Fruit fly (Drosophila melanogaster) whole organism, embryonic: Measurements from ENCODE around the gene CG45045.

Experiments used
- Ada2b ChIP-seq: fragments of 200-800 bp; sonication (Bioruptor generic); IDR thresholded peaks from 2 replicates; pipeline ENCODE4 v1.3.6; 2022; ENCODE audit warnings: missing biosample characterization, missing genetic modification characterization
- B-H2 ChIP-seq: fragments of 200-800 bp; sonication (Bioruptor generic); optimal IDR thresholded peaks from 2 replicates; lab custom pipeline; 2018; ENCODE audit warnings: missing biosample characterization, mild to moderate bottlenecking, missing genetic modification characterization
- CG1024 ChIP-seq: fragments of 200-800 bp; sonication (Bioruptor generic); IDR thresholded peaks from 2 replicates; pipeline ENCODE4 v1.3.6; 2022; ENCODE audit warnings: missing biosample characterization, missing genetic modification characterization
- CG12391 ChIP-seq: fragments of 200-800 bp; sonication (Bioruptor generic); optimal IDR thresholded peaks from 3 replicates; lab custom pipeline; 2018; ENCODE audit warnings: missing biosample characterization, mild to moderate bottlenecking, missing genetic modification characterization, moderate library complexity
- CG13624 ChIP-seq: fragments of 200-800 bp; sonication (Bioruptor generic); optimal IDR thresholded peaks from 2 replicates; lab custom pipeline; 2016; ENCODE audit warnings: missing biosample characterization, missing genetic modification characterization
- CG1602 ChIP-seq: fragments of 200-800 bp; sonication (Bioruptor generic); optimal IDR thresholded peaks from 3 replicates; lab custom pipeline; 2016; ENCODE audit warnings: missing biosample characterization, missing genetic modification characterization
- CG16863 ChIP-seq: fragments of 200-800 bp; sonication (Bioruptor generic); optimal IDR thresholded peaks from 3 replicates; lab custom pipeline; 2016; ENCODE audit warnings: missing biosample characterization, missing genetic modification characterization
- CG17802 ChIP-seq: fragments of 200-800 bp; sonication (Bioruptor generic); optimal IDR thresholded peaks from 2 replicates; lab custom pipeline; 2018; ENCODE audit warnings: missing biosample characterization, mild to moderate bottlenecking, missing genetic modification characterization, moderate library complexity
- CG17912 ChIP-seq: fragments of 200-800 bp; sonication (Bioruptor generic); optimal IDR thresholded peaks from 2 replicates; lab custom pipeline; 2018; ENCODE audit warnings: missing biosample characterization, mild to moderate bottlenecking, missing genetic modification characterization
- CG18619 ChIP-seq: fragments of 200-800 bp; sonication (Bioruptor generic); optimal IDR thresholded peaks from 3 replicates; lab custom pipeline; 2017; ENCODE audit warnings: missing biosample characterization, mild to moderate bottlenecking, missing genetic modification characterization
- CG2202 ChIP-seq: fragments of 200-800 bp; sonication (Bioruptor generic); optimal IDR thresholded peaks from 2 replicates; lab custom pipeline; 2018; ENCODE audit warnings: missing biosample characterization, mild to moderate bottlenecking, missing genetic modification characterization
- CG31441 ChIP-seq: fragments of 200-800 bp; sonication (Bioruptor generic); IDR thresholded peaks from 2 replicates; pipeline ENCODE4 v1.3.6; 2022; ENCODE audit warnings: missing biosample characterization, missing genetic modification characterization
- CG34422 ChIP-seq: fragments of 200-800 bp; sonication (Bioruptor generic); IDR thresholded peaks from 3 replicates; pipeline ENCODE4 v1.3.6; 2022; ENCODE audit warnings: missing biosample characterization, missing genetic modification characterization
- CG3847 ChIP-seq: fragments of 200-800 bp; sonication (Bioruptor generic); IDR thresholded peaks from 2 replicates; pipeline ENCODE4 v1.3.6; 2022; ENCODE audit warnings: missing biosample characterization, missing genetic modification characterization
- CG6175 ChIP-seq: fragments of 200-800 bp; sonication (Bioruptor generic); IDR thresholded peaks from 3 replicates; pipeline ENCODE4 v1.3.6; 2022; ENCODE audit warnings: missing biosample characterization, missing genetic modification characterization
- CG8290 ChIP-seq, 3 experiments: fragments of 200-800 bp; sonication (Bioruptor generic); optimal IDR thresholded peaks; 2 replicates each; lab custom pipeline; 2016 to 2019; ENCODE audit warnings: missing biosample characterization in 3 of 3, missing genetic modification characterization in 3 of 3, mild to moderate bottlenecking in 2 of 3, moderate library complexity in 1 of 3
- CG9609 ChIP-seq: fragments of 200-800 bp; sonication (Bioruptor generic); optimal IDR thresholded peaks from 3 replicates; lab custom pipeline; 2016; ENCODE audit warnings: missing biosample characterization, missing genetic modification characterization
- CrebB ChIP-seq: fragments of 200-800 bp; sonication (Bioruptor generic); optimal IDR thresholded peaks from 3 replicates; lab custom pipeline; 2018; ENCODE audit warnings: missing biosample characterization, mild to moderate bottlenecking, missing genetic modification characterization
- Dll ChIP-seq: fragments of 200-800 bp; sonication (Bioruptor generic); IDR thresholded peaks from 4 replicates; pipeline ENCODE4 v1.3.6; 2022; ENCODE audit warnings: missing biosample characterization, missing genetic modification characterization; ENCODE audit not compliant: partially characterized antibody
- Dp ChIP-seq: fragments of 200-800 bp; sonication (Bioruptor generic); optimal IDR thresholded peaks from 2 replicates; lab custom pipeline; 2018; ENCODE audit warnings: missing biosample characterization, mild to moderate bottlenecking, missing genetic modification characterization, moderate library complexity
- E2f1 ChIP-seq: fragments of 200-800 bp; sonication (Bioruptor generic); IDR thresholded peaks from 2 replicates; pipeline ENCODE4 v1.3.6; 2022; ENCODE audit warnings: missing biosample characterization, missing genetic modification characterization
- Ets65A ChIP-seq: fragments of 200-800 bp; sonication (Bioruptor generic); peaks from one replicate; lab custom pipeline; 2016; ENCODE audit warnings: missing biosample characterization, missing genetic modification characterization
- Gug ChIP-seq: fragments of 200-800 bp; sonication (Bioruptor generic); IDR thresholded peaks from 4 replicates; pipeline ENCODE4 v1.3.6; 2022; ENCODE audit warnings: missing biosample characterization, missing genetic modification characterization
- H2.0 ChIP-seq: fragments of 200-800 bp; sonication (Bioruptor generic); IDR thresholded peaks from 2 replicates; pipeline ENCODE4 v1.3.6; 2022; ENCODE audit warnings: missing biosample characterization, missing genetic modification characterization
- Hr3 ChIP-seq: fragments of 200-800 bp; sonication (Bioruptor generic); optimal IDR thresholded peaks from 3 replicates; lab custom pipeline; 2016; ENCODE audit warnings: missing biosample characterization, missing genetic modification characterization
- Hr51 ChIP-seq, 2 experiments: fragments of 200-800 bp; sonication (Bioruptor generic); optimal IDR thresholded peaks; 2 replicates in 1 of 2; 3 replicates in 1 of 2; lab custom pipeline; 2016 to 2018; ENCODE audit warnings: missing biosample characterization in 2 of 2, missing genetic modification characterization in 2 of 2, mild to moderate bottlenecking in 1 of 2, moderate library complexity in 1 of 2
- NFAT ChIP-seq: fragments of 200-800 bp; sonication (Bioruptor generic); IDR thresholded peaks from 2 replicates; pipeline ENCODE4 v1.3.6; 2022; ENCODE audit warnings: missing biosample characterization, missing genetic modification characterization
- Nf-YC ChIP-seq: fragments of 200-800 bp; optimal IDR thresholded peaks from 3 replicates; lab custom pipeline; 2019; ENCODE audit warnings: missing biosample characterization, mild to moderate bottlenecking, missing genetic modification characterization, moderate library complexity
- Pdp1 ChIP-seq, 2 experiments: fragments of 200-800 bp; sonication (Bioruptor generic); optimal IDR thresholded peaks; 3 replicates each; lab custom pipeline; 2016; ENCODE audit warnings: missing biosample characterization in 2 of 2, missing genetic modification characterization in 2 of 2, mild to moderate bottlenecking in 1 of 2, moderate library complexity in 1 of 2
- Xbp1 ChIP-seq: fragments of 200-800 bp; sonication (Bioruptor generic); optimal IDR thresholded peaks from 3 replicates; lab custom pipeline; 2016; ENCODE audit warnings: missing biosample characterization, mild to moderate bottlenecking, missing genetic modification characterization
- YL-1 ChIP-seq: fragments of 200-800 bp; sonication (Bioruptor generic); optimal IDR thresholded peaks from 3 replicates; lab custom pipeline; 2017; ENCODE audit warnings: missing biosample characterization, mild to moderate bottlenecking, missing genetic modification characterization
- ac ChIP-seq: fragments of 200-800 bp; sonication (Bioruptor generic); optimal IDR thresholded peaks from 3 replicates; lab custom pipeline; 2017; ENCODE audit warnings: missing biosample characterization, mild to moderate bottlenecking, missing genetic modification characterization
- al ChIP-seq: fragments of 200-800 bp; sonication (Bioruptor generic); IDR thresholded peaks from 2 replicates; pipeline ENCODE4 v1.3.6; 2022; ENCODE audit warnings: missing biosample characterization, missing genetic modification characterization
- cas ChIP-seq: fragments of 200-800 bp; sonication (Bioruptor generic); IDR thresholded peaks from 2 replicates; pipeline ENCODE4 v1.3.6; 2022; ENCODE audit warnings: missing biosample characterization, missing genetic modification characterization
- chif ChIP-seq, 2 experiments: fragments of 200-800 bp; sonication (Bioruptor generic); optimal IDR thresholded peaks; 3 replicates each; lab custom pipeline; 2016; ENCODE audit warnings: missing biosample characterization in 2 of 2, missing genetic modification characterization in 2 of 2
- chinmo ChIP-seq: fragments of 200-800 bp; sonication (Bioruptor generic); IDR thresholded peaks from 4 replicates; pipeline ENCODE4 v1.3.6; 2022; ENCODE audit warnings: missing biosample characterization, missing genetic modification characterization; ENCODE audit not compliant: partially characterized antibody
- chn ChIP-seq: fragments of 200-800 bp; sonication (Bioruptor generic); optimal IDR thresholded peaks from 2 replicates; lab custom pipeline; 2016; ENCODE audit warnings: missing biosample characterization, missing genetic modification characterization
- gem ChIP-seq: fragments of 200-800 bp; sonication (Bioruptor generic); optimal IDR thresholded peaks from 2 replicates; lab custom pipeline; 2019; ENCODE audit warnings: missing biosample characterization, mild to moderate bottlenecking, missing genetic modification characterization, moderate library complexity
- kah ChIP-seq: fragments of 200-800 bp; sonication (Bioruptor generic); optimal IDR thresholded peaks from 2 replicates; lab custom pipeline; 2018; ENCODE audit warnings: missing biosample characterization, mild to moderate bottlenecking, missing genetic modification characterization
- klu ChIP-seq: fragments of 200-800 bp; sonication (Bioruptor generic); IDR thresholded peaks from 2 replicates; pipeline ENCODE4 v1.3.6; 2022; ENCODE audit warnings: missing biosample characterization, missing genetic modification characterization
- otp ChIP-seq: fragments of 200-800 bp; sonication (Bioruptor generic); IDR thresholded peaks from 3 replicates; pipeline ENCODE4, ENCODE4 v1.3.6; 2022; ENCODE audit warnings: missing biosample characterization, missing genetic modification characterization
- pfk ChIP-seq: fragments of 200-800 bp; sonication (Bioruptor generic); optimal IDR thresholded peaks from 2 replicates; lab custom pipeline; 2018; ENCODE audit warnings: missing biosample characterization, mild to moderate bottlenecking, missing genetic modification characterization, moderate library complexity
- pum ChIP-seq: fragments of 200-800 bp; sonication (Bioruptor generic); optimal IDR thresholded peaks from 2 replicates; lab custom pipeline; 2016; ENCODE audit warnings: missing biosample characterization, missing genetic modification characterization
- rib ChIP-seq: fragments of 200-800 bp; sonication (Bioruptor generic); IDR thresholded peaks from 2 replicates; pipeline ENCODE4 v1.3.6; 2022; ENCODE audit warnings: missing biosample characterization, missing genetic modification characterization
- seq ChIP-seq: fragments of 200-800 bp; sonication (Bioruptor generic); IDR thresholded peaks from 2 replicates; pipeline ENCODE4 v1.3.6; 2022; ENCODE audit warnings: missing biosample characterization, missing genetic modification characterization
- shn ChIP-seq: fragments of 200-800 bp; sonication (Bioruptor generic); optimal IDR thresholded peaks from 3 replicates; lab custom pipeline; 2016; ENCODE audit warnings: missing biosample characterization, missing genetic modification characterization
- sob ChIP-seq: fragments of 200-800 bp; sonication (Bioruptor generic); IDR thresholded peaks from 2 replicates; pipeline ENCODE4 v1.3.6; 2022; ENCODE audit warnings: missing biosample characterization, missing genetic modification characterization
- sqz ChIP-seq: fragments of 200-800 bp; sonication (Bioruptor generic); optimal IDR thresholded peaks from 3 replicates; lab custom pipeline; 2018; ENCODE audit warnings: missing biosample characterization, mild to moderate bottlenecking, missing genetic modification characterization
- zen ChIP-seq: fragments of 200-800 bp; sonication (Bioruptor generic); optimal IDR thresholded peaks from 3 replicates; lab custom pipeline; 2018; ENCODE audit warnings: missing biosample characterization, mild to moderate bottlenecking, missing genetic modification characterization, moderate library complexity

The CG45045 gene

DNA sequence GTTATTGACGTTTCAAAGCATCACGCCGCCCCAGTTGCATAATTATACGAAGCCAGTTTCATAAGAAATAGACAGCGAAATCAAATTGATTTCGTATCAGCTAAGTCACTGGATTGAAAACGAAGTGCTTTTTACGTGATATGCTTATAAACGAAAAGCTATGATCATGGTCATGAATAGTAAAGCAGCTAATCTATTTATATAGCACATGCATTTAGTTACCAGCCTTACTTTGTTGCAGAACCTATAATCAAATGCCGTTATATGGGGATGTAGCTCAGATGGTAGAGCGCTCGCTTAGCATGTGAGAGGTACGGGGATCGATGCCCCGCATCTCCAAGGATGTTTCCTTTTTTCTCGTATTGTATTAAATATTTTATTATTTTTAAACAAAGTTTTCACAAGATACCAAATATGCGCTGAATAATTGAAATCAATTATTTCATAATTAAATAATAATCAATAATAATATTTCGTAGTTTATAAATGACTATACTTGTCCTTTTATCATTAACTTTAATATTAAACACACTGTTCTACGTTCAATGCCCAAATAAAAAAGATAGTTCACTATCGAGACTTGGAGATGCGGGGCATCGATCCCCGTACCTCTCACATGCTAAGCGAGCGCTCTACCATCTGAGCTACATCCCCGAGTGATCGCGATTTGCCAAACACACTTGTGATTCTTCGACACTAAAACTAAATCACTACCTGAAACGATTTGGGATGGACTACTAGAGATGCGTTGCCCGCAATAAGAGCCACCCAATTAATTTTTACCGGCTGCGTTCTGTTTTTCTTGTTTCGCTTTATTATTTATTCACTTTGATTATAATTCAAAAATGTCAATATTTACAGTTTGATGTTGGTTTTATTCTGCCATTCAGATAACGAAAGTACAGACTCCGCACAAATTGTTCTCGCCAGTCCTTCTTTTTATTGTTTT lies 21.0 kb upstream of the CG45045 start (continued):
- TF ChIP-seq sqz (GFP tag; lab: Kevin White, UChicago), result no peak
- no peak for TF ChIP-seq B-H2 (GFP tag; lab: Kevin White, UChicago)
- no peak for TF ChIP-seq CG16863
- no peak for TF ChIP-seq CG1024 (GFP tag; lab: Robert Waterston, UW)
- no peak for TF ChIP-seq klu (GFP tag; lab: Robert Waterston, UW)
- TF ChIP-seq E2f1 (GFP tag; lab: Robert Waterston, UW), result no peak
- no peak for TF ChIP-seq Gug
- TF ChIP-seq al (GFP tag; lab: Robert Waterston, UW), result no peak
- TF ChIP-seq rib (GFP tag; lab: Robert Waterston, UW), result no peak
- no peak for TF ChIP-seq chif (GFP tag; optimal IDR thresholded peaks at IDR 0.05; lab: Kevin White, UChicago)
- TF ChIP-seq otp (GFP tag; lab: Robert Waterston, UW), result no peak
- TF ChIP-seq shn (GFP tag; lab: Kevin White, UChicago), result no peak
- no peak for TF ChIP-seq CG31441 (GFP tag; lab: Robert Waterston, UW)
- TF ChIP-seq cas, result no peak
- TF ChIP-seq Hr3 (GFP tag; lab: Kevin White, UChicago), result no peak
- TF ChIP-seq chn, result no peak
- TF ChIP-seq Hr51 (GFP tag; optimal IDR thresholded peaks at IDR 0.05; lab: Kevin White, UChicago), result no peak
- no peak for TF ChIP-seq kah (GFP tag; lab: Kevin White, UChicago)
- TF ChIP-seq sob (GFP tag; lab: Robert Waterston, UW), result peak; percentile 37; the same call in 1 of the 2 replicates
- no peak for TF ChIP-seq CG8290 (GFP tag; optimal IDR thresholded peaks at IDR 0.05; lab: Kevin White, UChicago)
- peak in 1 of 2 experiments; percentile 20 for TF ChIP-seq CG8290 (tag; optimal IDR thresholded peaks at IDR 0.05; lab: Kevin White, UChicago)
- TF ChIP-seq CG2202 (tag; lab: Kevin White, UChicago), result no peak
- no peak for TF ChIP-seq Nf-YC (tag; lab: Kevin White, UChicago)
- no peak for TF ChIP-seq Ada2b (GFP tag; lab: Robert Waterston, UW)
- TF ChIP-seq ac (GFP tag; lab: Kevin White, UChicago), result no peak
- no peak for TF ChIP-seq CG9609
- no peak for TF ChIP-seq CG1602 (GFP tag; lab: Kevin White, UChicago)
- no peak for TF ChIP-seq CG6175 (GFP tag; lab: Robert Waterston, UW)
- no peak for TF ChIP-seq YL-1 (GFP tag; lab: Kevin White, UChicago)
- TF ChIP-seq CG34422 (GFP tag; lab: Robert Waterston, UW), result 0 out of 3 replicates have a peak, but pooled peaks have one; percentile 9
- TF ChIP-seq, all 482 proteins: peak for 65

DNA sequence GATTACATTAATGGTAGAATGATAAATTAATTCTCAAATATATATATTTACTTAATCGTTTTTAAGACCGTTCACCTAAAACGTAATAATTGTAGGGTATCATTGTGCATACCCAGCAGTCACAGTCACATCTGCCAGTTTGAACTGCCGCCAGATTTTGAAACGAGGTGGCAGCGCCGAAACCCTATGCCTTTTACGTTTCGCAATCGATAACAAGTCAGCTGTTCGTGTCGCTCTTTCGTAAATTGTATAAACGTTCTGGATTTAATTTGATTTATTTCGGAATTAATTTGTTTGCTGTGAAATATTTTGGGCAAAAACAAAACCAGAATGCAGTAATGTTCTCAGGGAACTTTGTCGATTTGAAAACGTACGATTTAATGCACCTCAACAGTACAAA lies 19.9 kb upstream of the CG45045 start, which contains the start of gene CG14322:
Gene CG14322, plus strand, starts transcription at position 236 of the 400 bp plus-strand sequence.
- TF ChIP-seq CG17802 (tag; lab: Kevin White, UChicago) (peak; percentile 23), Dp (GFP tag; lab: Kevin White, UChicago) (peak; percentile 86), CG17912 (no peak), Dll (GFP tag; lab: Robert Waterston, UW) (peak; percentile 45; the same call in 2 of the 4 replicates), pum (no peak), pfk (GFP tag; lab: Kevin White, UChicago) (peak; percentile 4), CG34422 (GFP tag; lab: Robert Waterston, UW) (no peak), H2.0 (GFP tag; lab: Robert Waterston, UW) (no peak), CG12391 (tag; lab: Kevin White, UChicago) (peak; percentile 30), CG3847 (GFP tag; lab: Robert Waterston, UW) (peak; percentile 48), gem (tag; lab: Kevin White, UChicago) (peak; percentile 18), Ets65A (GFP tag; lab: Kevin White, UChicago) (peak; percentile 27), zen (tag; lab: Kevin White, UChicago) (peak; percentile 15), CrebB (no peak), Pdp1 (GFP tag; optimal IDR thresholded peaks at IDR 0.05; lab: Kevin White, UChicago) (peak in 1 of 2 experiments; percentile 88), chinmo (no peak), CG18619 (no peak), seq (GFP tag; lab: Robert Waterston, UW) (no peak), CG13624 (GFP tag; lab: Kevin White, UChicago) (no peak), NFAT (GFP tag; lab: Robert Waterston, UW) (0 out of 2 replicates have a peak, but pooled peaks have one; percentile 30), Xbp1 (peak; percentile 44)
